Worm (Caenorhabditis elegans) whole organism, L1 larva: Measurements from ENCODE around the gene C13G5.2.

Source experiments
- C04F5.9 ChIP-seq: sonication (generic microtip); optimal IDR thresholded peaks from 2 replicates; lab custom pipeline; 2016; ENCODE audit warnings: missing genetic modification characterization, missing compliant biosample characterization
- C34B4.2 ChIP-seq: sonication (generic microtip); optimal IDR thresholded peaks from 2 replicates; lab custom pipeline; 2017; ENCODE audit warnings: mild to moderate bottlenecking, missing genetic modification characterization, missing compliant biosample characterization
- F16B12.6 ChIP-seq: fragments of 150-350 bp; optimal IDR thresholded peaks from 2 replicates; lab custom pipeline; 2014; ENCODE audit warnings: missing biosample characterization, missing genetic modification characterization
- alr-1 ChIP-seq: fragments of 200-800 bp; sonication (Bioruptor generic); optimal IDR thresholded peaks from 2 replicates; lab custom pipeline; 2018; ENCODE audit warnings: borderline replicate concordance, mild to moderate bottlenecking, missing genetic modification characterization, missing compliant biosample characterization
- ceh-63 ChIP-seq: fragments of 200-800 bp; sonication (Bioruptor generic); optimal IDR thresholded peaks from 2 replicates; lab custom pipeline; 2018; ENCODE audit warnings: mild to moderate bottlenecking, missing genetic modification characterization, missing compliant biosample characterization
- ceh-82 ChIP-seq, 3 experiments: fragments of 150-350 bp in 1 of 3; sonication (generic microtip) in 2 of 3; optimal IDR thresholded peaks; 2 replicates each; lab custom pipeline; 2014 to 2017; ENCODE audit warnings: missing biosample characterization in 3 of 3, missing genetic modification characterization in 3 of 3
- ceh-88 ChIP-seq: fragments of 200-800 bp; sonication (Bioruptor generic); IDR thresholded peaks from 2 replicates; pipeline ENCODE4 v1.3.6; 2022; ENCODE audit warnings: missing genetic modification characterization, missing compliant biosample characterization
- ceh-90 ChIP-seq: sonication (generic microtip); optimal IDR thresholded peaks from 2 replicates; lab custom pipeline; 2016; ENCODE audit warnings: missing genetic modification characterization, missing compliant biosample characterization
- efl-1 ChIP-seq, 4 experiments: fragments of 150-350 bp; optimal IDR thresholded peaks in 3 of 4; peaks in 1 of 4; 1 replicate in 1 of 4; 2 replicates in 3 of 4; lab custom pipeline; 2014; ENCODE audit warnings: missing biosample characterization in 2 of 4, missing genetic modification characterization in 2 of 4, missing genetic modification reagents in 2 of 4
- egl-13 ChIP-seq: sonication (generic microtip); optimal IDR thresholded peaks from 2 replicates; lab custom pipeline; 2016; ENCODE audit warnings: missing genotype, missing genetic modification reagents, missing genetic modification characterization, missing compliant biosample characterization
- egl-27 ChIP-seq, 2 experiments: fragments of 150-350 bp in 1 of 2; sonication (generic microtip); optimal IDR thresholded peaks; 3 replicates each; lab custom pipeline; 2017 to 2018; ENCODE audit warnings: missing biosample characterization in 2 of 2, missing genetic modification characterization in 2 of 2, missing genetic modification reagents in 2 of 2
- ets-5 ChIP-seq: fragments of 200-800 bp; sonication (Bioruptor generic); IDR thresholded peaks from 2 replicates; pipeline ENCODE4 v1.3.6; 2022; ENCODE audit warnings: missing genetic modification characterization, missing compliant biosample characterization
- fkh-4 ChIP-seq: sonication (generic microtip); optimal IDR thresholded peaks from 2 replicates; lab custom pipeline; 2016; ENCODE audit warnings: missing compliant biosample characterization, missing genetic modification characterization, borderline replicate concordance
- fkh-8 ChIP-seq: sonication (generic microtip); optimal IDR thresholded peaks from 2 replicates; lab custom pipeline; 2016; ENCODE audit warnings: mild to moderate bottlenecking, missing genetic modification characterization, missing compliant biosample characterization
- grh-1 ChIP-seq: fragments of 200-800 bp; sonication (Bioruptor generic); IDR thresholded peaks from 2 replicates; pipeline ENCODE4 v1.3.6; 2022; ENCODE audit warnings: missing genetic modification reagents, missing genetic modification characterization, missing compliant biosample characterization
- hpl-2 ChIP-seq: fragments of 150-350 bp; optimal IDR thresholded peaks from 2 replicates; lab custom pipeline; 2014; ENCODE audit warnings: missing biosample characterization, missing genetic modification reagents, missing genetic modification characterization
- irx-1 ChIP-seq: sonication (generic microtip); optimal IDR thresholded peaks from 2 replicates; lab custom pipeline; 2016; ENCODE audit warnings: missing genetic modification characterization, missing compliant biosample characterization
- jun-1 ChIP-seq: fragments of 150-350 bp; optimal IDR thresholded peaks from 2 replicates; lab custom pipeline; 2014; ENCODE audit warnings: missing biosample characterization, missing genetic modification reagents, missing genetic modification characterization
- lin-13 ChIP-seq: fragments of 150-350 bp; optimal IDR thresholded peaks from 2 replicates; lab custom pipeline; 2014; ENCODE audit warnings: missing biosample characterization, missing genetic modification reagents, missing genetic modification characterization
- lin-14 ChIP-seq: fragments of 200-800 bp; sonication (Bioruptor generic); optimal IDR thresholded peaks from 2 replicates; lab custom pipeline; 2018; ENCODE audit warnings: mild to moderate bottlenecking, missing genetic modification characterization, moderate library complexity, missing compliant biosample characterization
- lin-35 ChIP-seq, 2 experiments: fragments of 150-350 bp; optimal IDR thresholded peaks; 2 replicates each; lab custom pipeline; 2014; ENCODE audit warnings: missing biosample characterization in 2 of 2, missing genetic modification characterization in 2 of 2, missing genetic modification reagents in 2 of 2
- lin-39 ChIP-seq: fragments of 150-350 bp; optimal IDR thresholded peaks from 2 replicates; lab custom pipeline; 2014; ENCODE audit warnings: missing biosample characterization, missing genetic modification reagents, missing genetic modification characterization
- lsy-2 ChIP-seq, 2 experiments: fragments of 150-350 bp; optimal IDR thresholded peaks; 2 replicates each; lab custom pipeline; 2014; ENCODE audit warnings: missing biosample characterization in 2 of 2, missing genetic modification characterization in 2 of 2
- mab-9 ChIP-seq: fragments of 200-800 bp; sonication (Bioruptor generic); IDR thresholded peaks from 2 replicates; pipeline ENCODE4 v1.3.6; 2022; ENCODE audit warnings: missing genetic modification reagents, missing genetic modification characterization, missing compliant biosample characterization
- nhr-19 ChIP-seq: fragments of 200-800 bp; sonication (Bioruptor generic); conservative IDR thresholded peaks from 2 replicates; pipeline ENCODE4 v1.3.6; 2022; ENCODE audit warnings: missing genetic modification characterization, missing compliant biosample characterization
- nhr-237 ChIP-seq: fragments of 150-350 bp; optimal IDR thresholded peaks from 2 replicates; lab custom pipeline; 2014; ENCODE audit warnings: missing biosample characterization, missing genetic modification characterization
- nhr-28 ChIP-seq: fragments of 150-350 bp; optimal IDR thresholded peaks from 2 replicates; lab custom pipeline; 2014; ENCODE audit warnings: missing biosample characterization, missing genetic modification characterization
- nhr-47 ChIP-seq: sonication (generic microtip); optimal IDR thresholded peaks from 2 replicates; lab custom pipeline; 2016; ENCODE audit warnings: mild to moderate bottlenecking, missing genetic modification characterization, moderate library complexity, missing compliant biosample characterization
- nhr-71 ChIP-seq: sonication (generic microtip); optimal IDR thresholded peaks from 2 replicates; lab custom pipeline; 2016; ENCODE audit warnings: mild to moderate bottlenecking, missing genetic modification characterization, moderate library complexity, missing compliant biosample characterization
- nhr-76 ChIP-seq: sonication (generic microtip); optimal IDR thresholded peaks from 2 replicates; lab custom pipeline; 2017; ENCODE audit warnings: missing biosample characterization, missing genetic modification characterization
- nhr-84 ChIP-seq: sonication (generic microtip); optimal IDR thresholded peaks from 2 replicates; lab custom pipeline; 2017; ENCODE audit warnings: missing biosample characterization, missing genetic modification characterization
- nhr-85 ChIP-seq: sonication (generic microtip); peaks from one replicate; lab custom pipeline; 2016; ENCODE audit warnings: missing genetic modification characterization, inconsistent platforms, missing compliant biosample characterization
- pag-3 ChIP-seq: sonication (generic microtip); optimal IDR thresholded peaks from 2 replicates; lab custom pipeline; 2017; ENCODE audit warnings: missing genetic modification characterization, mild to moderate bottlenecking, missing compliant biosample characterization, antibody characterized with exemption, borderline replicate concordance; ENCODE audit not compliant: insufficient read depth
- pqm-1 ChIP-seq: sonication (generic microtip); optimal IDR thresholded peaks from 3 replicates; lab custom pipeline; 2017; ENCODE audit warnings: missing biosample characterization, missing genetic modification characterization
- rnt-1 ChIP-seq: sonication (generic microtip); optimal IDR thresholded peaks from 2 replicates; lab custom pipeline; 2016; ENCODE audit warnings: mild to moderate bottlenecking, missing genetic modification characterization, moderate library complexity, missing compliant biosample characterization
- skn-1 ChIP-seq: fragments of 150-350 bp; optimal IDR thresholded peaks from 2 replicates; lab custom pipeline; 2014; ENCODE audit warnings: missing biosample characterization, missing genetic modification characterization
- snpc-4 ChIP-seq: fragments of 150-350 bp; optimal IDR thresholded peaks from 2 replicates; lab custom pipeline; 2014; ENCODE audit warnings: missing biosample characterization, missing genetic modification characterization
- snu-23 ChIP-seq: sonication (generic microtip); optimal IDR thresholded peaks from 2 replicates; lab custom pipeline; 2016; ENCODE audit warnings: missing genetic modification characterization, missing compliant biosample characterization
- sup-37 ChIP-seq: fragments of 200-800 bp; sonication (Bioruptor generic); optimal IDR thresholded peaks from 2 replicates; lab custom pipeline; 2018; ENCODE audit warnings: mild to moderate bottlenecking, missing genetic modification characterization, missing compliant biosample characterization
- swsn-7 ChIP-seq: sonication (generic microtip); optimal IDR thresholded peaks from 2 replicates; lab custom pipeline; 2016; ENCODE audit warnings: missing genetic modification characterization, missing compliant biosample characterization
- tlp-1 ChIP-seq: fragments of 150-350 bp; optimal IDR thresholded peaks from 2 replicates; lab custom pipeline; 2014; ENCODE audit warnings: missing biosample characterization, missing genetic modification characterization
- unc-130 ChIP-seq: fragments of 150-350 bp; optimal IDR thresholded peaks from 2 replicates; lab custom pipeline; 2017; ENCODE audit warnings: missing biosample characterization, missing genetic modification characterization, inconsistent platforms
- unc-86 ChIP-seq: sonication (generic microtip); optimal IDR thresholded peaks from 2 replicates; lab custom pipeline; 2016; ENCODE audit warnings: missing genetic modification characterization, missing compliant biosample characterization
- vab-15 ChIP-seq: sonication (generic microtip); optimal IDR thresholded peaks from 2 replicates; lab custom pipeline; 2017; ENCODE audit warnings: missing genotype, mild to moderate bottlenecking, missing genetic modification characterization, missing compliant biosample characterization
- zip-4 ChIP-seq: fragments of 200-800 bp; sonication (Bioruptor generic); optimal IDR thresholded peaks from 2 replicates; lab custom pipeline; 2018; ENCODE audit warnings: mild to moderate bottlenecking, missing genetic modification characterization, moderate library complexity, missing compliant biosample characterization
- ztf-11 ChIP-seq, 2 experiments: sonication (generic microtip); optimal IDR thresholded peaks; 2 replicates each; lab custom pipeline; 2016 to 2017; ENCODE audit warnings: missing genetic modification characterization in 2 of 2, missing biosample characterization in 1 of 2, missing compliant biosample characterization in 1 of 2

The C13G5.2 gene

ce11 chrIII:8639188-8639795, 21.0 kb upstream of the C13G5.2 start, which contains the start of gene fip-1:
fip-1 (plus strand) TSS chrIII:8639745.
- TF ChIP-seq lsy-2 (tag; optimal IDR thresholded peaks at IDR 0.05; lab: Kevin White, UChicago): no peak
- peak; percentile 0 for TF ChIP-seq snu-23 (GFP tag; lab: Kevin White, UChicago)
- TF ChIP-seq nhr-47: no peak
- no peak for TF ChIP-seq swsn-7 (tag; lab: Kevin White, UChicago)
- TF ChIP-seq nhr-71: peak; percentile 22
- TF ChIP-seq efl-1 (optimal IDR thresholded peaks at IDR 0.05; lab: Kevin White, UChicago): no peak
- peak in 1 of 2 experiments; percentile 87 for TF ChIP-seq efl-1 (GFP tag; optimal IDR thresholded peaks at IDR 0.05 in 1 of 2; lab: Kevin White, UChicago)
- peak in 1 of 2 experiments; percentile 29 for TF ChIP-seq lin-35 (GFP tag; optimal IDR thresholded peaks at IDR 0.05; lab: Kevin White, UChicago)
- TF ChIP-seq ceh-90: no peak

ce11 chrIII:8636803-8637202, 18.5 kb upstream of the C13G5.2 start:
- TF ChIP-seq rnt-1 (tag; lab: Kevin White, UChicago) (peak; percentile 61), snpc-4 (no peak), nhr-71 (peak; percentile 42), lin-14 (GFP tag; lab: Kevin White, UChicago) (peak; percentile 73), lsy-2 (tag; optimal IDR thresholded peaks at IDR 0.05; lab: Kevin White, UChicago) (peak in 1 of 2 experiments; percentile 46)

DNA sequence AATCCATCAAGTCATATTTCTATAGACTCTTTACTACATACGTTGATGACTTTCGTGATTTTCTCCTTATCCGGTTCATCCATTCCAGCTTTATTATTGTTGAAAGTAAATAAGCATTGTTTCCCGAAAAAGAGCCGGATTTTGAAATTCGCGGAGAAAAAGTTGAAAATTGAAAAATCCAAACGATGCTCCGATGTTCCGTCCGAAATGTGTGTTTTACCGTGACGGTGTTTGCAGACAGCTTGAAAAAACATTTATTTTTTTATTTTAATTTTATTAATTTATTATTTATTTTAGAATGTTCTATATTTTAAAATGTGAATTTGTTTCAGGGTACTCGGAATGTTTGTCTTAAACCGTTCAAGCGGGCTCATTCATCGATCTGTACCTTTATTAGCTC, 12.6 kb upstream of the C13G5.2 start, which contains the start of gene dnj-10:
Gene dnj-10, plus strand, starts transcription at position 333 of the 400 bp plus-strand sequence.
- TF ChIP-seq unc-130 (tag; lab: Kevin White, UChicago): peak; percentile 55
- peak; percentile 12; the same call in 1 of the 2 replicates for TF ChIP-seq ceh-88
- TF ChIP-seq grh-1 (GFP tag; lab: Robert Waterston, UW): no peak
- TF ChIP-seq lin-14 (GFP tag; lab: Kevin White, UChicago): peak; percentile 84
- no peak for TF ChIP-seq nhr-84 (tag; lab: Kevin White, UChicago)
- peak; percentile 9 for TF ChIP-seq ceh-90
- TF ChIP-seq zip-4 (GFP tag; lab: Kevin White, UChicago): no peak
- TF ChIP-seq ceh-63 (GFP tag; lab: Kevin White, UChicago): no peak
- no peak for TF ChIP-seq pqm-1
- peak; percentile 85 to 86 for TF ChIP-seq lsy-2 (tag; optimal IDR thresholded peaks at IDR 0.05; lab: Kevin White, UChicago)
- peak; percentile 78 for TF ChIP-seq nhr-71
- peak; percentile 92 to 94 for TF ChIP-seq lin-35 (GFP tag; optimal IDR thresholded peaks at IDR 0.05; lab: Kevin White, UChicago)
- no peak for TF ChIP-seq vab-15 (tag; lab: Kevin White, UChicago)
- TF ChIP-seq nhr-76 (tag; lab: Kevin White, UChicago): no peak
- no peak for TF ChIP-seq mab-9 (GFP tag; lab: Robert Waterston, UW)
- TF ChIP-seq alr-1 (tag; lab: Kevin White, UChicago): no peak
- TF ChIP-seq sup-37: no peak
- TF ChIP-seq egl-13: peak; percentile 21
- TF ChIP-seq tlp-1 (tag; lab: Kevin White, UChicago): no peak
- no peak for TF ChIP-seq C04F5.9
- peak; percentile 50 for TF ChIP-seq lin-39 (tag; lab: Kevin White, UChicago)
- no peak for TF ChIP-seq fkh-4 (tag; lab: Kevin White, UChicago)
- TF ChIP-seq nhr-19 (GFP tag; lab: Robert Waterston, UW): peak; percentile 64
- no peak for TF ChIP-seq ztf-11 (tag; optimal IDR thresholded peaks at IDR 0.05; lab: Kevin White, UChicago)
- TF ChIP-seq ets-5: no peak
- TF ChIP-seq egl-27 (tag; optimal IDR thresholded peaks at IDR 0.05; lab: Kevin White, UChicago): no peak
- TF ChIP-seq skn-1: peak; percentile 74
- no peak for TF ChIP-seq nhr-28
- TF ChIP-seq unc-86: peak; percentile 54
- TF ChIP-seq C34B4.2 (tag; lab: Kevin White, UChicago): no peak
- TF ChIP-seq ceh-82 (tag; optimal IDR thresholded peaks at IDR 0.05; lab: Kevin White, UChicago): peak; percentile 47 to 64 (median 54)
- TF ChIP-seq jun-1: no peak
- no peak for TF ChIP-seq hpl-2
- peak; percentile 52 for TF ChIP-seq rnt-1 (tag; lab: Kevin White, UChicago)
- TF ChIP-seq nhr-237 (tag; lab: Kevin White, UChicago): no peak
- peak; percentile 73 for TF ChIP-seq nhr-85 (tag; lab: Kevin White, UChicago)
- peak; percentile 87 for TF ChIP-seq F16B12.6
- TF ChIP-seq fkh-8 (tag; lab: Kevin White, UChicago): peak; percentile 49
- TF ChIP-seq lin-13 (GFP tag; lab: Kevin White, UChicago): no peak
- peak; percentile 57 for TF ChIP-seq irx-1
- no peak for TF ChIP-seq pag-3 (tag; lab: Kevin White, UChicago)
